Worm (Caenorhabditis elegans): ENCODE results near the gene msp-76.

ce11 chrIV:9669969-9670368, 18.8 kb upstream of the msp-76 start:
- no peak for TF ChIP-seq nhr-11 (tag; optimal IDR thresholded peaks at IDR 0.05)
- TF ChIP-seq pqm-1 (tag; optimal IDR thresholded peaks at IDR 0.05), result no peak
- TF ChIP-seq hmg-11 (tag; optimal IDR thresholded peaks at IDR 0.05), result peak; percentile 22
- TF ChIP-seq fos-1 (tag; optimal IDR thresholded peaks at IDR 0.05), result no peak
- TF ChIP-seq ztf-11 (tag; optimal IDR thresholded peaks at IDR 0.05), result no peak
- TF ChIP-seq elt-3 (tag; optimal IDR thresholded peaks at IDR 0.05), result no peak
- TF ChIP-seq egl-27 (tag; optimal IDR thresholded peaks at IDR 0.05), result no peak
- no peak for TF ChIP-seq unc-39 (tag; optimal IDR thresholded peaks at IDR 0.05)
- no peak for TF ChIP-seq ceh-16 (tag; optimal IDR thresholded peaks at IDR 0.05)
- TF ChIP-seq nfya-1 (tag; optimal IDR thresholded peaks at IDR 0.05; ENCODE audit: insufficient read depth), result no peak

Measured in whole organism, L3 larva.